Fruit fly (Drosophila melanogaster) Kc167 (cell line): ENCODE results near the gene Grip84.

Experiments used
- Myc ChIP-seq: fragments of >200 bp; optimal IDR thresholded peaks from 2 replicates; lab custom pipeline; 2017; ENCODE audit warnings: missing external identifiers
- Sin3A ChIP-seq: fragments of >200 bp; optimal IDR thresholded peaks from 2 replicates; lab custom pipeline; 2018; ENCODE audit warnings: missing external identifiers
- h ChIP-seq: fragments of >200 bp; optimal IDR thresholded peaks from 3 replicates; lab custom pipeline; 2018; ENCODE audit warnings: missing external identifiers
- insv ChIP-seq: fragments of >200 bp; optimal IDR thresholded peaks from 3 replicates; lab custom pipeline; 2018; ENCODE audit warnings: missing external identifiers
- psq ChIP-seq: fragments of >200 bp; optimal IDR thresholded peaks from 2 replicates; lab custom pipeline; 2017; ENCODE audit warnings: missing external identifiers
- ttk ChIP-seq: sonication (Bioruptor generic); optimal IDR thresholded peaks from 2 replicates; lab custom pipeline; 2017; ENCODE audit warnings: missing external identifiers

Grip84 gene

dm6 chrX:19565714-19566316 is at the start of gene Grip84, which contains the start of gene car:
TSS of gene Grip84 (minus strand) at chrX:19565764.
TSS of gene car (plus strand) at chrX:19566019.
- TF ChIP-seq psq (lab: Kevin White, UChicago) (no peak), insv (lab: Kevin White, UChicago) (no peak), Sin3A (no peak), h (lab: Kevin White, UChicago) (no peak), ttk (lab: Kevin White, UChicago) (no peak), Myc (lab: Kevin White, UChicago) (no peak)

dm6 chrX:19613473-19613872 is 47.9 kb upstream of the Grip84 start:
- no peak for TF ChIP-seq Sin3A
- TF ChIP-seq psq (lab: Kevin White, UChicago): no peak
- no peak for TF ChIP-seq ttk (lab: Kevin White, UChicago)
- no peak for TF ChIP-seq Myc (lab: Kevin White, UChicago)
- no peak for TF ChIP-seq insv (lab: Kevin White, UChicago)
- no peak for TF ChIP-seq h (lab: Kevin White, UChicago)

DNA sequence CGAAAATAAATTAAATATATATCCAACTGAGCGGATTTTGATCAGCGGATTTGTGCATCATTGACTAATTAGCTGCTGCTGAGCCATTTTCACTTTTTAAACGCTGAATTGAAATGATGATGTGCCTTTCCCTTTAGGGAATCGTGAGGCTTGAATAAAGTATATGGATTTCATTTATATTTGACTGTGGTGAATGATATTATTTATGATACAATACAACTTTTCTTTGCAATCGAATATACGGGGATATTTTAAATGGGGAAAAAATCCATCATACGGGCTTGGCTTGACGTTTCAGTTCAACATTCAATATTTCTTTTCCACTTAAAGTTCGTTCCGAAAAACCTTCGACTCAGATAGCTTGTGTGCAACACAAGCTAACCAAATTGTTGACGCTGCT is 45.7 kb upstream of the Grip84 start, which contains the start of the genes Shawn and Tyler:
Gene Shawn (plus strand): TSS at position 301 of the 400 bp plus-strand sequence.
Gene Tyler (plus strand): TSS at position 301 of the 400 bp plus-strand sequence.
- TF ChIP-seq Sin3A (no peak), Myc (lab: Kevin White, UChicago) (no peak), psq (lab: Kevin White, UChicago) (no peak), ttk (lab: Kevin White, UChicago) (no peak), h (lab: Kevin White, UChicago) (no peak), insv (lab: Kevin White, UChicago) (no peak)

DNA sequence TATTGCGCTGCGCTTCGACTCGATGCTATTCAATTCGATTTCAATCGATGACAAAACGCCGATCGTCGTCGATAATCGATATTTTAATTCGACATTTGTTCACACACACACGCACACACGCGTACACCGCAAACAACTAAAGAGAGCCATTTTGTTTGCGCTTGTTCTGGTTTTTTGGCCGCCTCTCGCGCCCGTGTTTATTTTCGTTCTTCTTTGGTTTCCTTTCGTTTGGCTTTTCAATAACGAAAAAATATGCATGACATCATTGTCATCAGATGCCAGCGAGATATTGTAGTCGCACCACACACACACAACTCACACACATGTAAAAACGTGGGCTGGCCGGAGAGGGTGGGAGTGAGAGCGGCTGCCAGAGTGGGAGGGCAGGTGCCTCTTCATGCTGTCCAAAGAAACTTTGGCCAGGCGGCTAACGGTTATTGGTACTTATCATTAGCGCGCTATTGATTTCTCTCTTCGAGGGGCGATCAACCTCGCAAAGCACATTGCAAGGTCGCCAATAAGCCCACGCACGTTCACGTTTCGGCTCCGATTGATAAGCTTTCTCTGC is 42.6 kb upstream of the Grip84 start:
- TF ChIP-seq insv (lab: Kevin White, UChicago) (no peak), psq (lab: Kevin White, UChicago) (no peak), Sin3A (no peak), Myc (lab: Kevin White, UChicago) (no peak), ttk (lab: Kevin White, UChicago) (no peak), h (lab: Kevin White, UChicago) (no peak)

DNA sequence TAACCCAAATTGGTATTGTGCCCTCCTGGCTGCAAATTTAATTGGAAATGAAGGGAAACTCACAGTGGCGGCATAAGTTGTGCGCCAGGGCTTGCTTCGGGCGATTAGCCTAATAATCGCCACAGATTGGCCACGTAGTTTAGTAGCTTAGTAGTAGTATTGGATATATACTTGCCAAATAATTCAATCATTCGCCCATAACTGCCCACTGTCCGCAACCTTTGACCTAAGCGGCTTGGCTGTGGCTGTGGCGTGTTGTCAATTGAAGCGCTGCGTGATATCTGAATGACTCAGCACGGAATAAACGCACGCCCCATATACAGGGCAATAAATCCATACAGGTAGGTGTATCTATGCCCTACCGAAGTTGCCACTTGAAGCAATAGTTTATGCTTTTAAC is 41.4 kb upstream of the Grip84 start:
- TF ChIP-seq Myc (lab: Kevin White, UChicago) (no peak), ttk (lab: Kevin White, UChicago) (no peak)

dm6 chrX:19606558-19606957 is 41.0 kb upstream of the Grip84 start:
- no peak for TF ChIP-seq insv (lab: Kevin White, UChicago)
- TF ChIP-seq Myc (lab: Kevin White, UChicago): no peak
- no peak for TF ChIP-seq Sin3A
- no peak for TF ChIP-seq ttk (lab: Kevin White, UChicago)
- TF ChIP-seq h (lab: Kevin White, UChicago): no peak
- no peak for TF ChIP-seq psq (lab: Kevin White, UChicago)

- TF ChIP-seq ttk (lab: Kevin White, UChicago) (no peak), insv (lab: Kevin White, UChicago) (no peak), Myc (lab: Kevin White, UChicago) (no peak), psq (lab: Kevin White, UChicago) (no peak), Sin3A (no peak), h (lab: Kevin White, UChicago) (no peak)
Observed at dm6 chrX:19605915-19606314, 40.4 kb upstream of the Grip84 start.

dm6 chrX:19604997-19605396 is 39.4 kb upstream of the Grip84 start, which contains the start of gene CG14207:
TSS of gene CG14207 (plus strand) at chrX:19605199.
- no peak for TF ChIP-seq insv (lab: Kevin White, UChicago)
- TF ChIP-seq Sin3A: no peak
- TF ChIP-seq h (lab: Kevin White, UChicago): no peak
- no peak for TF ChIP-seq Myc (lab: Kevin White, UChicago)
- TF ChIP-seq psq (lab: Kevin White, UChicago): no peak
- no peak for TF ChIP-seq ttk (lab: Kevin White, UChicago)

DNA sequence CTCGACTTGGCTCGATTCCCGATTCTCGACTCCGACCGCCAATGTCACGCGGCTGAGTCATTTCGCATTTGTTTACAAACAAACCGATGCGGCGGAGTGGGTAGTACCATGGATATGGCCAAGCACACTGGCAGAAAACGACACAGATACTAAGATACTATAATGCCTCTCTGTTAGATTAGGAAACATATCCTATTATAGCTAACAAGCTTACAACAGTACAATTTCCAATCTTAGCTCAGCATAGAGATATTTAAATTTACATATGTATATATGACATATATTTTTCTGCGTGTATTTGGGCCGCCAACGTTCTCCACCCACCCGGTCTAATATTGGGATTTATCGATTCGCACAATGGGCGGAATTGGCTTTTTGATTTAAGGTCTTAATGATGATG is 38.4 kb upstream of the Grip84 start:
- TF ChIP-seq ttk (lab: Kevin White, UChicago): no peak
- TF ChIP-seq Myc (lab: Kevin White, UChicago): no peak

dm6 chrX:19602483-19602882 is 36.9 kb upstream of the Grip84 start:
- no peak for TF ChIP-seq Myc (lab: Kevin White, UChicago)
- TF ChIP-seq psq (lab: Kevin White, UChicago): no peak
- no peak for TF ChIP-seq h (lab: Kevin White, UChicago)

DNA sequence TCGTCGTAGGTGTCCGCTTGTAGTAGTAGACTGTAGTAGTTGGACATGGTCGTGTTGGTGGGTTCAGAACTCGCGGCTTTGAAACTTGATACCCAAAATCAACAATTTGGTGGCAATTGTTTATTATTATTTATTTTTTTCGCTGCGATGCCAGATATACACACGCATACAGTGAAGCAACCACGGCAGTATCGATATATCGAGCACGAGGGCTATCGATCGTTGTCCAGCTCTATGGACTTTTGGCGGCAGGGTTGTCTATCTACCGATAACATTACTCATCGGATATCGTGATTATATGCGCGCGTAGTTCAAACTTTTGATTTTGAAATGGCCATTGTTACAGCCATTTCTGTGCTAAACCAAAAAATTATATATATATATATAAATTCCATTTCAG is 36.1 kb upstream of the Grip84 start, which contains the start of gene CG14220:
Gene CG14220 (minus strand): TSS at position 208 of the 400 bp plus-strand sequence.
- TF ChIP-seq insv (lab: Kevin White, UChicago): no peak
- TF ChIP-seq h (lab: Kevin White, UChicago): no peak
- no peak for TF ChIP-seq ttk (lab: Kevin White, UChicago)
- TF ChIP-seq psq (lab: Kevin White, UChicago): no peak
- TF ChIP-seq Sin3A: no peak
- no peak for TF ChIP-seq Myc (lab: Kevin White, UChicago)

dm6 chrX:19598503-19598902 is 32.9 kb upstream of the Grip84 start:
- TF ChIP-seq insv (lab: Kevin White, UChicago): no peak
- TF ChIP-seq h (lab: Kevin White, UChicago): no peak
- no peak for TF ChIP-seq Sin3A
- no peak for TF ChIP-seq psq (lab: Kevin White, UChicago)
- no peak for TF ChIP-seq Myc (lab: Kevin White, UChicago)
- no peak for TF ChIP-seq ttk (lab: Kevin White, UChicago)
